Worm (Caenorhabditis elegans) whole organism, L4 larva: ENCODE data around the gene Y73F4A.2.

ENCODE experiments used
- F44E2.7 ChIP-seq: fragments of 200-800 bp; sonication (Bioruptor generic); IDR thresholded peaks from 2 replicates; pipeline ENCODE4 v2.1.2; 2022; ENCODE audit warnings: missing genetic modification characterization, missing compliant biosample characterization
- T20F7.1 ChIP-seq: fragments of 200-800 bp; sonication (Bioruptor generic); optimal IDR thresholded peaks from 2 replicates; lab custom pipeline; 2018; ENCODE audit warnings: mild to moderate bottlenecking, missing genetic modification characterization, missing compliant biosample characterization
- T26A8.4 ChIP-seq: fragments of 200-800 bp; sonication (Bioruptor generic); IDR thresholded peaks from 2 replicates; pipeline ENCODE4 v1.3.6; 2022; ENCODE audit warnings: missing genetic modification characterization, missing compliant biosample characterization
- Y105C5A.15 ChIP-seq: fragments of 200-800 bp; sonication (Bioruptor generic); IDR thresholded peaks from 2 replicates; pipeline ENCODE4 v1.3.6; 2022; ENCODE audit warnings: missing genetic modification characterization, missing compliant biosample characterization
- ZK546.5 ChIP-seq, 2 experiments: sonication (generic microtip); optimal IDR thresholded peaks; 2 replicates each; lab custom pipeline; 2017; ENCODE audit warnings: missing biosample characterization in 2 of 2, missing genetic modification characterization in 2 of 2
- aha-1 ChIP-seq: fragments of 150-350 bp; peaks from one replicate; lab custom pipeline; 2014; ENCODE audit warnings: missing biosample characterization, missing genetic modification characterization
- ceh-28 ChIP-seq: fragments of 150-350 bp; optimal IDR thresholded peaks from 2 replicates; lab custom pipeline; 2014; ENCODE audit warnings: missing biosample characterization, missing genetic modification reagents, missing genetic modification characterization
- daf-16 ChIP-seq, 3 experiments: sonication (generic microtip); optimal IDR thresholded peaks; 2 replicates each; lab custom pipeline; 2016 to 2017; ENCODE audit warnings: missing genetic modification characterization in 3 of 3, missing genetic modification reagents in 3 of 3, mild to moderate bottlenecking in 2 of 3, missing compliant biosample characterization in 2 of 3, missing biosample characterization in 1 of 3, moderate library complexity in 1 of 3
- dmd-6 ChIP-seq: fragments of 200-800 bp; sonication (Bioruptor generic); IDR thresholded peaks from 2 replicates; pipeline ENCODE4 v1.3.6; 2022; ENCODE audit warnings: missing genetic modification reagents, missing genetic modification characterization, missing compliant biosample characterization
- dve-1 ChIP-seq: sonication (generic microtip); optimal IDR thresholded peaks from 2 replicates; lab custom pipeline; 2017; ENCODE audit warnings: antibody characterized with exemption, mild to moderate bottlenecking, missing genetic modification characterization, missing compliant biosample characterization; ENCODE audit not compliant: insufficient read depth
- egl-43 ChIP-seq: fragments of 200-800 bp; sonication (Bioruptor generic); IDR thresholded peaks from 2 replicates; pipeline ENCODE4 v1.3.6; 2022; ENCODE audit warnings: missing genetic modification reagents, missing genetic modification characterization, missing compliant biosample characterization
- fkh-10 ChIP-seq: fragments of 150-350 bp; optimal IDR thresholded peaks from 2 replicates; lab custom pipeline; 2014; ENCODE audit warnings: missing biosample characterization, missing genetic modification reagents, missing genetic modification characterization
- hlh-11 ChIP-seq: fragments of 200-800 bp; sonication (Bioruptor generic); optimal IDR thresholded peaks from 2 replicates; lab custom pipeline; 2018; ENCODE audit warnings: mild to moderate bottlenecking, missing genetic modification characterization, missing compliant biosample characterization
- lsy-2 ChIP-seq, 2 experiments: fragments of 150-350 bp in 1 of 2; sonication (generic microtip) in 1 of 2; optimal IDR thresholded peaks; 2 replicates each; lab custom pipeline; 2014 to 2017; ENCODE audit warnings: missing biosample characterization in 2 of 2, missing genetic modification characterization in 2 of 2
- madf-9 ChIP-seq: fragments of 200-800 bp; sonication (Bioruptor generic); conservative IDR thresholded peaks from 2 replicates; pipeline ENCODE4 v1.3.6; 2022; ENCODE audit warnings: missing genetic modification reagents, missing genetic modification characterization, missing compliant biosample characterization
- mdl-1 ChIP-seq, 2 experiments: fragments of 150-350 bp in 1 of 2; sonication (generic microtip) in 1 of 2; optimal IDR thresholded peaks; 2 replicates each; lab custom pipeline; 2014 to 2017; ENCODE audit warnings: missing biosample characterization in 2 of 2, missing genetic modification characterization in 2 of 2
- mdt-29 ChIP-seq: fragments of 200-800 bp; sonication (Bioruptor generic); IDR thresholded peaks from 2 replicates; pipeline ENCODE4 v1.3.6; 2022; ENCODE audit warnings: missing genetic modification reagents, missing genetic modification characterization, missing compliant biosample characterization
- mxl-3 ChIP-seq: fragments of 200-800 bp; sonication (Bioruptor generic); optimal IDR thresholded peaks from 2 replicates; lab custom pipeline; 2018; ENCODE audit warnings: mild to moderate bottlenecking, missing genetic modification characterization, missing compliant biosample characterization
- nhr-28 ChIP-seq: fragments of 150-350 bp; optimal IDR thresholded peaks from 2 replicates; lab custom pipeline; 2014; ENCODE audit warnings: missing biosample characterization, missing genetic modification characterization
- nhr-42 ChIP-seq: fragments of 200-800 bp; sonication (Bioruptor generic); IDR thresholded peaks from 2 replicates; pipeline ENCODE4 v1.3.6; 2022; ENCODE audit warnings: missing genetic modification characterization, missing compliant biosample characterization
- nhr-48 ChIP-seq: sonication (generic microtip); optimal IDR thresholded peaks from 2 replicates; lab custom pipeline; 2016; ENCODE audit warnings: mild to moderate bottlenecking, missing genetic modification characterization, missing compliant biosample characterization
- nhr-6 ChIP-seq: fragments of 150-350 bp; optimal IDR thresholded peaks from 2 replicates; lab custom pipeline; 2014; ENCODE audit warnings: missing biosample characterization, missing genetic modification characterization
- pqm-1 ChIP-seq: sonication (generic microtip); optimal IDR thresholded peaks from 2 replicates; lab custom pipeline; 2017; ENCODE audit warnings: missing biosample characterization, missing genetic modification characterization
- set-16 ChIP-seq: fragments of 200-800 bp; sonication (Bioruptor generic); IDR thresholded peaks from 2 replicates; pipeline ENCODE4 v1.3.6; 2022; ENCODE audit warnings: missing genetic modification reagents, missing genetic modification characterization, missing compliant biosample characterization
- snpc-1.2 ChIP-seq: fragments of 200-800 bp; sonication (Bioruptor generic); IDR thresholded peaks from 2 replicates; pipeline ENCODE4 v1.3.6; 2022; ENCODE audit warnings: missing genetic modification reagents, missing genetic modification characterization, missing compliant biosample characterization
- snpc-4 ChIP-seq: fragments of 150-350 bp; optimal IDR thresholded peaks from 2 replicates; lab custom pipeline; 2014; ENCODE audit warnings: missing biosample characterization, missing genetic modification characterization
- tra-1 ChIP-seq: fragments of 200-800 bp; sonication (Bioruptor generic); IDR thresholded peaks from 2 replicates; pipeline ENCODE4 v1.3.6; 2022; ENCODE audit warnings: missing genetic modification reagents, missing genetic modification characterization, missing compliant biosample characterization
- unc-62 ChIP-seq, 3 experiments: fragments of 150-350 bp in 1 of 3; sonication (generic microtip); optimal IDR thresholded peaks in 2 of 3; peaks in 1 of 3; 1 replicate in 1 of 3; 2 replicates in 2 of 3; lab custom pipeline; 2014 to 2017; ENCODE audit warnings: missing biosample characterization in 3 of 3, missing genetic modification characterization in 3 of 3, missing genetic modification reagents in 3 of 3, missing genotype in 1 of 3
- zag-1 ChIP-seq: fragments of 150-350 bp; optimal IDR thresholded peaks from 2 replicates; lab custom pipeline; 2014; ENCODE audit warnings: missing biosample characterization, missing genetic modification characterization
- ztf-7 ChIP-seq: fragments of 150-350 bp; optimal IDR thresholded peaks from 2 replicates; lab custom pipeline; 2014; ENCODE audit warnings: missing biosample characterization, missing genetic modification characterization

Y73F4A.2 gene

ce11 chrIV:9074244-9074723 lies 31.1 kb upstream of the Y73F4A.2 start, which contains the start of gene mppb-1 (continued):
- TF ChIP-seq T26A8.4 (GFP tag; lab: Robert Waterston, UW) (peak; percentile 50; the same call in 1 of the 2 replicates), nhr-42 (0 out of 2 replicates have a peak, but pooled peaks have one; percentile 34), tra-1 (GFP tag; lab: Robert Waterston, UW) (0 out of 2 replicates have a peak, but pooled peaks have one; percentile 53), ztf-7 (tag; lab: Kevin White, UChicago) (peak; percentile 38), dmd-6 (GFP tag; lab: Robert Waterston, UW) (peak; percentile 79), lsy-2 (tag; optimal IDR thresholded peaks at IDR 0.05; lab: Kevin White, UChicago) (peak in 1 of 2 experiments; percentile 87), snpc-1.2 (GFP tag; lab: Robert Waterston, UW) (peak; percentile 56; the same call in 1 of the 2 replicates), aha-1 (tag; lab: Kevin White, UChicago) (peak; percentile 48), mdl-1 (tag; optimal IDR thresholded peaks at IDR 0.05; lab: Kevin White, UChicago) (peak in 1 of 2 experiments; percentile 61), nhr-28 (peak; percentile 55), unc-62 (GFP tag; optimal IDR thresholded peaks at IDR 0.05 in 1 of 2; lab: Kevin White, UChicago) (no peak), unc-62 (tag; optimal IDR thresholded peaks at IDR 0.05; lab: Kevin White, UChicago) (no peak), fkh-10 (GFP tag; lab: Kevin White, UChicago) (peak; percentile 76), Y105C5A.15 (GFP tag; lab: Robert Waterston, UW) (0 out of 2 replicates have a peak, but pooled peaks have one; percentile 30), T20F7.1 (GFP tag; lab: Kevin White, UChicago) (peak; percentile 61), mxl-3 (GFP tag; lab: Kevin White, UChicago) (peak; percentile 51), ceh-28 (tag; lab: Kevin White, UChicago) (no peak)

- TF ChIP-seq madf-9 (GFP tag; lab: Robert Waterston, UW) = no peak
- peak; percentile 44; the same call in 1 of the 2 replicates for TF ChIP-seq dmd-6 (GFP tag; lab: Robert Waterston, UW)
- TF ChIP-seq T20F7.1 (GFP tag; lab: Kevin White, UChicago) = peak; percentile 24
- peak; percentile 66 for TF ChIP-seq dve-1
- no peak for TF ChIP-seq mdt-29 (GFP tag; lab: Robert Waterston, UW)
- peak; percentile 40 for TF ChIP-seq aha-1 (tag; lab: Kevin White, UChicago)
- TF ChIP-seq daf-16 (GFP tag; optimal IDR thresholded peaks at IDR 0.05; lab: Kevin White, UChicago) = no peak
- TF ChIP-seq daf-16 (tag; optimal IDR thresholded peaks at IDR 0.05; lab: Kevin White, UChicago) = peak; percentile 57
- peak; percentile 9 for TF ChIP-seq nhr-48
- peak; percentile 57 for TF ChIP-seq hlh-11 (tag; lab: Kevin White, UChicago)
- TF ChIP-seq zag-1 (tag; lab: Kevin White, UChicago) = no peak
- TF ChIP-seq pqm-1 (tag; lab: Kevin White, UChicago) = peak; percentile 40
- TF ChIP-seq ceh-28 (tag; lab: Kevin White, UChicago) = no peak
Observed at ce11 chrIV:9070188-9070587, 27.0 kb upstream of the Y73F4A.2 start.

ce11 chrIV:9069703-9070102 lies 26.6 kb upstream of the Y73F4A.2 start, which contains the start of gene nhr-11:
Gene nhr-11 (plus strand): TSS chrIV:9070003.
- no peak for TF ChIP-seq F44E2.7
- TF ChIP-seq ZK546.5 (tag; optimal IDR thresholded peaks at IDR 0.05; lab: Kevin White, UChicago) = no peak
- no peak for TF ChIP-seq dve-1
- no peak for TF ChIP-seq nhr-42
- no peak for TF ChIP-seq nhr-6 (tag; lab: Kevin White, UChicago)
- TF ChIP-seq unc-62 (GFP tag; optimal IDR thresholded peaks at IDR 0.05 in 1 of 2; lab: Kevin White, UChicago) = no peak
- TF ChIP-seq unc-62 (tag; optimal IDR thresholded peaks at IDR 0.05; lab: Kevin White, UChicago) = no peak
- no peak for TF ChIP-seq snpc-4
- TF ChIP-seq, all 104 proteins: peak for 0

- TF ChIP-seq egl-43 (GFP tag; lab: Robert Waterston, UW) (peak; percentile 48; the same call in 1 of the 2 replicates), set-16 (peak; percentile 55; the same call in 1 of the 2 replicates)
Observed at ce11 chrIV:9067277-9068197, 24.4 kb upstream of the Y73F4A.2 start.
